Worm (Caenorhabditis elegans): ENCODE data around the gene sra-9.

- no peak for TF ChIP-seq pax-1 (tag; optimal IDR thresholded peaks at IDR 0.05)
- no peak for TF ChIP-seq pqm-1 (tag; optimal IDR thresholded peaks at IDR 0.05)
- no peak for TF ChIP-seq dmd-4 (tag; optimal IDR thresholded peaks at IDR 0.05; ENCODE audit: borderline replicate concordance)
- no peak for TF ChIP-seq unc-55 (GFP tag; optimal IDR thresholded peaks at IDR 0.05)
- no peak for TF ChIP-seq npax-4 (tag; optimal IDR thresholded peaks at IDR 0.05)
- no peak for TF ChIP-seq hlh-15 (tag; optimal IDR thresholded peaks at IDR 0.05)
- TF ChIP-seq unc-3 (GFP tag; conservative IDR thresholded peaks at IDR 0.05): no peak
- no peak for TF ChIP-seq unc-3 (tag; optimal IDR thresholded peaks at IDR 0.05)
- TF ChIP-seq hlh-30 (tag; optimal IDR thresholded peaks at IDR 0.05; ENCODE audit: insufficient read depth): no peak
- no peak for TF ChIP-seq pag-3 (tag; optimal IDR thresholded peaks at IDR 0.05; ENCODE audit: borderline replicate concordance)
- TF ChIP-seq pha-4 (tag; optimal IDR thresholded peaks at IDR 0.05): no peak
- TF ChIP-seq K02D7.2 (tag; optimal IDR thresholded peaks at IDR 0.05): no peak
- no peak for TF ChIP-seq ets-4 (tag; optimal IDR thresholded peaks at IDR 0.05)
- no peak for TF ChIP-seq ztf-16 (tag; optimal IDR thresholded peaks at IDR 0.05)
- peak; percentile 50 for TF ChIP-seq elt-2 (tag; optimal IDR thresholded peaks at IDR 0.05)
Measured at ce11 chrII:9500926-9501325, 31.2 kb upstream of the sra-9 start.

Data from whole organism, late embryonic.